Fruit fly (Drosophila melanogaster) whole organism, embryonic: ENCODE results near the gene thoc6.

Source experiments
- Antp ChIP-seq: fragments of 200-800 bp; sonication (Bioruptor generic); optimal IDR thresholded peaks from 3 replicates; lab custom pipeline; 2016; ENCODE audit warnings: missing biosample characterization, missing genetic modification characterization
- Bgb ChIP-seq: fragments of 200-800 bp; sonication (Bioruptor generic); IDR thresholded peaks from 2 replicates; pipeline ENCODE4 v1.3.6; 2022; ENCODE audit warnings: missing biosample characterization, missing genetic modification characterization; ENCODE audit not compliant: partially characterized antibody
- CG10431 ChIP-seq: fragments of 200-800 bp; sonication (Bioruptor generic); optimal IDR thresholded peaks from 3 replicates; lab custom pipeline; 2018; ENCODE audit warnings: missing biosample characterization, mild to moderate bottlenecking, missing genetic modification characterization
- CG10565 ChIP-seq: fragments of 200-800 bp; sonication (Bioruptor generic); optimal IDR thresholded peaks from 3 replicates; lab custom pipeline; 2016; ENCODE audit warnings: missing biosample characterization, mild to moderate bottlenecking, missing genetic modification characterization
- CG11723 ChIP-seq: fragments of 200-800 bp; sonication (Bioruptor generic); optimal IDR thresholded peaks from 2 replicates; lab custom pipeline; 2017; ENCODE audit warnings: missing biosample characterization, mild to moderate bottlenecking, missing genetic modification characterization
- CG1233 ChIP-seq: fragments of 200-800 bp; sonication (Bioruptor generic); optimal IDR thresholded peaks from 4 replicates; lab custom pipeline; 2018; ENCODE audit warnings: missing biosample characterization, mild to moderate bottlenecking, missing genetic modification characterization
- CG13424 ChIP-seq: fragments of 200-800 bp; sonication (Bioruptor generic); optimal IDR thresholded peaks from 2 replicates; lab custom pipeline; 2019; ENCODE audit warnings: missing biosample characterization, mild to moderate bottlenecking, missing genetic modification characterization, moderate library complexity
- CG15011 ChIP-seq: fragments of 200-800 bp; sonication (Bioruptor generic); optimal IDR thresholded peaks from 3 replicates; lab custom pipeline; 2018; ENCODE audit warnings: missing biosample characterization, mild to moderate bottlenecking, missing genetic modification characterization
- CG17359 ChIP-seq: fragments of 200-800 bp; sonication (Bioruptor generic); optimal IDR thresholded peaks from 3 replicates; lab custom pipeline; 2018; ENCODE audit warnings: missing biosample characterization, mild to moderate bottlenecking, missing genetic modification characterization, moderate library complexity
- CG2120 ChIP-seq: fragments of 200-800 bp; sonication (Bioruptor generic); optimal IDR thresholded peaks from 3 replicates; lab custom pipeline; 2016; ENCODE audit warnings: missing biosample characterization, missing genetic modification characterization
- CG2875 ChIP-seq: fragments of 200-800 bp; sonication (Bioruptor generic); optimal IDR thresholded peaks from 2 replicates; lab custom pipeline; 2017; ENCODE audit warnings: missing biosample characterization, mild to moderate bottlenecking, missing genetic modification characterization, missing genetic modification reagents
- CG31441 ChIP-seq: fragments of 200-800 bp; sonication (Bioruptor generic); IDR thresholded peaks from 2 replicates; pipeline ENCODE4 v1.3.6; 2022; ENCODE audit warnings: missing biosample characterization, missing genetic modification characterization
- CG33557 ChIP-seq: fragments of 200-800 bp; sonication (Bioruptor generic); optimal IDR thresholded peaks from 2 replicates; lab custom pipeline; 2019; ENCODE audit warnings: missing biosample characterization, mild to moderate bottlenecking, missing genetic modification characterization, moderate library complexity
- CG34376 ChIP-seq: fragments of 200-800 bp; sonication (Bioruptor generic); optimal IDR thresholded peaks from 2 replicates; lab custom pipeline; 2018; ENCODE audit warnings: missing biosample characterization, mild to moderate bottlenecking, missing genetic modification characterization
- CG4404 ChIP-seq: fragments of 200-800 bp; sonication (Bioruptor generic); IDR thresholded peaks from 2 replicates; pipeline ENCODE4 v1.3.6; 2022; ENCODE audit warnings: missing biosample characterization, missing genetic modification characterization
- CG4730 ChIP-seq: fragments of 200-800 bp; sonication (Bioruptor generic); IDR thresholded peaks from 2 replicates; pipeline ENCODE4 v1.3.6; 2022; ENCODE audit warnings: missing biosample characterization, missing genetic modification characterization
- CG6689 ChIP-seq: fragments of 200-800 bp; sonication (Bioruptor generic); IDR thresholded peaks from 2 replicates; pipeline ENCODE4 v1.3.6; 2022; ENCODE audit warnings: missing biosample characterization, missing genetic modification characterization
- CG7271 ChIP-seq: fragments of 200-800 bp; sonication (Bioruptor generic); optimal IDR thresholded peaks from 2 replicates; lab custom pipeline; 2018; ENCODE audit warnings: missing biosample characterization, mild to moderate bottlenecking, missing genetic modification characterization, moderate library complexity
- CG7786 ChIP-seq: fragments of 200-800 bp; sonication (Bioruptor generic); optimal IDR thresholded peaks from 2 replicates; lab custom pipeline; 2016; ENCODE audit warnings: missing biosample characterization, missing genetic modification characterization
- CG8281 ChIP-seq: fragments of 200-800 bp; sonication (Bioruptor generic); optimal IDR thresholded peaks from 2 replicates; lab custom pipeline; 2018; ENCODE audit warnings: missing biosample characterization, mild to moderate bottlenecking, missing genetic modification characterization, moderate library complexity
- CG8478 ChIP-seq: fragments of >200 bp; optimal IDR thresholded peaks from 2 replicates; lab custom pipeline; 2018
- CG9437 ChIP-seq: fragments of 200-800 bp; sonication (Bioruptor generic); optimal IDR thresholded peaks from 2 replicates; lab custom pipeline; 2018; ENCODE audit warnings: missing biosample characterization, mild to moderate bottlenecking, missing genetic modification characterization
- CG9797 ChIP-seq: fragments of 200-800 bp; sonication (Bioruptor generic); optimal IDR thresholded peaks from 3 replicates; lab custom pipeline; 2018; ENCODE audit warnings: missing biosample characterization, mild to moderate bottlenecking, missing genetic modification characterization
- CG9932 ChIP-seq: fragments of 200-800 bp; sonication (Bioruptor generic); IDR thresholded peaks from 2 replicates; pipeline ENCODE4 v1.3.6; 2022; ENCODE audit warnings: missing biosample characterization, missing genetic modification characterization
- Dfd ChIP-seq, 2 experiments: fragments of >200 bp; optimal IDR thresholded peaks; 2 replicates each; lab custom pipeline; 2017; ENCODE audit warnings: missing biosample characterization in 2 of 2, missing genetic modification characterization in 2 of 2
- Drgx ChIP-seq: fragments of 200-800 bp; sonication (Bioruptor generic); IDR thresholded peaks from 2 replicates; pipeline ENCODE4 v1.3.6; 2022; ENCODE audit warnings: missing biosample characterization, missing genetic modification characterization
- Eip74EF ChIP-seq, 2 experiments: fragments of 200-800 bp in 1 of 2; fragments of >200 bp in 1 of 2; sonication (Bioruptor generic) in 1 of 2; optimal IDR thresholded peaks; 2 replicates each; lab custom pipeline; 2017 to 2019; ENCODE audit warnings: missing biosample characterization in 2 of 2, missing genetic modification characterization in 2 of 2, mild to moderate bottlenecking in 1 of 2, moderate library complexity in 1 of 2
- H15 ChIP-seq: fragments of 200-800 bp; sonication (Bioruptor generic); IDR thresholded peaks from 3 replicates; pipeline ENCODE4 v1.3.6; 2022; ENCODE audit warnings: missing biosample characterization, missing genetic modification characterization
- HLH4C ChIP-seq: fragments of 200-800 bp; sonication (Bioruptor generic); IDR thresholded peaks from 3 replicates; pipeline ENCODE4 v1.3.6; 2022; ENCODE audit warnings: missing biosample characterization, missing genetic modification characterization; ENCODE audit not compliant: partially characterized antibody
- NfI ChIP-seq: fragments of 200-800 bp; sonication (Bioruptor generic); optimal IDR thresholded peaks from 3 replicates; lab custom pipeline; 2018; ENCODE audit warnings: missing biosample characterization, mild to moderate bottlenecking, missing genetic modification characterization, moderate library complexity
- Scr ChIP-seq: fragments of 200-800 bp; sonication (Bioruptor generic); IDR thresholded peaks from 2 replicates; pipeline ENCODE4 v1.3.6; 2022; ENCODE audit warnings: missing biosample characterization, missing genetic modification characterization; ENCODE audit not compliant: partially characterized antibody
- amos ChIP-seq: fragments of 200-800 bp; sonication (Bioruptor generic); IDR thresholded peaks from 2 replicates; pipeline ENCODE4 v1.3.6; 2022; ENCODE audit warnings: missing biosample characterization, missing genetic modification characterization; ENCODE audit not compliant: partially characterized antibody
- cad ChIP-seq: fragments of >200 bp; optimal IDR thresholded peaks from 2 replicates; lab custom pipeline; 2017; ENCODE audit warnings: missing biosample characterization, missing genetic modification characterization
- eve ChIP-seq, 2 experiments: fragments of >200 bp; optimal IDR thresholded peaks; 2 replicates each; lab custom pipeline; 2017; ENCODE audit warnings: missing biosample characterization in 2 of 2, missing genetic modification characterization in 2 of 2
- fd102C ChIP-seq: fragments of 200-800 bp; sonication (Bioruptor generic); optimal IDR thresholded peaks from 2 replicates; lab custom pipeline; 2018; ENCODE audit warnings: missing biosample characterization, mild to moderate bottlenecking, missing genetic modification characterization, moderate library complexity
- gt ChIP-seq: fragments of 200-800 bp; sonication (Bioruptor generic); IDR thresholded peaks from 2 replicates; pipeline ENCODE4 v1.3.6; 2022; ENCODE audit warnings: missing biosample characterization, missing genetic modification characterization
- ind ChIP-seq: fragments of 200-800 bp; sonication (Bioruptor generic); optimal IDR thresholded peaks from 3 replicates; lab custom pipeline; 2016; ENCODE audit warnings: missing biosample characterization, missing genetic modification characterization
- klu ChIP-seq: fragments of 200-800 bp; sonication (Bioruptor generic); IDR thresholded peaks from 2 replicates; pipeline ENCODE4 v1.3.6; 2022; ENCODE audit warnings: missing biosample characterization, missing genetic modification characterization
- lbe ChIP-seq: fragments of 200-800 bp; sonication (Bioruptor generic); optimal IDR thresholded peaks from 2 replicates; lab custom pipeline; 2016; ENCODE audit warnings: missing biosample characterization, mild to moderate bottlenecking, missing genetic modification characterization
- oc ChIP-seq: fragments of 200-800 bp; sonication (Bioruptor generic); optimal IDR thresholded peaks from 2 replicates; lab custom pipeline; 2018; ENCODE audit warnings: missing biosample characterization, mild to moderate bottlenecking, missing genetic modification characterization, moderate library complexity
- pita ChIP-seq: fragments of 200-800 bp; sonication (Bioruptor generic); optimal IDR thresholded peaks from 2 replicates; lab custom pipeline; 2017; ENCODE audit warnings: missing biosample characterization, mild to moderate bottlenecking, missing genetic modification characterization
- pros ChIP-seq: fragments of 200-800 bp; sonication (Bioruptor generic); optimal IDR thresholded peaks from 3 replicates; lab custom pipeline; 2019; ENCODE audit warnings: missing biosample characterization, mild to moderate bottlenecking, missing genetic modification characterization, moderate library complexity
- pum ChIP-seq: fragments of 200-800 bp; sonication (Bioruptor generic); optimal IDR thresholded peaks from 2 replicates; lab custom pipeline; 2016; ENCODE audit warnings: missing biosample characterization, missing genetic modification characterization
- pzg ChIP-seq: fragments of 200-800 bp; sonication (Bioruptor generic); optimal IDR thresholded peaks from 3 replicates; lab custom pipeline; 2018; ENCODE audit warnings: missing biosample characterization, mild to moderate bottlenecking, missing genetic modification characterization, moderate library complexity
- scrt ChIP-seq: fragments of 200-800 bp; sonication (Bioruptor generic); optimal IDR thresholded peaks from 2 replicates; lab custom pipeline; 2018; ENCODE audit warnings: missing biosample characterization, mild to moderate bottlenecking, missing genetic modification characterization, moderate library complexity
- sr ChIP-seq: fragments of 200-800 bp; sonication (Bioruptor generic); IDR thresholded peaks from 3 replicates; pipeline ENCODE4 v1.3.6; 2022; ENCODE audit warnings: missing biosample characterization, missing genetic modification characterization
- stwl ChIP-seq: fragments of 200-800 bp; sonication (Bioruptor generic); optimal IDR thresholded peaks from 3 replicates; lab custom pipeline; 2018; ENCODE audit warnings: missing biosample characterization, mild to moderate bottlenecking, missing genetic modification characterization, moderate library complexity
- sug ChIP-seq: fragments of 200-800 bp; optimal IDR thresholded peaks from 2 replicates; lab custom pipeline; 2019; ENCODE audit warnings: missing biosample characterization, mild to moderate bottlenecking, missing genetic modification characterization, moderate library complexity
- trh ChIP-seq: fragments of 200-800 bp; sonication (Bioruptor generic); optimal IDR thresholded peaks from 2 replicates; lab custom pipeline; 2016; ENCODE audit warnings: missing biosample characterization, missing genetic modification characterization
- tup ChIP-seq: fragments of 200-800 bp; sonication (Bioruptor generic); optimal IDR thresholded peaks from 2 replicates; lab custom pipeline; 2016; ENCODE audit warnings: missing biosample characterization, mild to moderate bottlenecking, missing genetic modification characterization, moderate library complexity
- z ChIP-seq: fragments of 200-800 bp; sonication (Bioruptor generic); IDR thresholded peaks from 3 replicates; pipeline ENCODE4 v1.3.6; 2022; ENCODE audit warnings: missing biosample characterization, missing genetic modification characterization
- zfh2 ChIP-seq: fragments of 200-800 bp; sonication (Bioruptor generic); optimal IDR thresholded peaks from 2 replicates; lab custom pipeline; 2016; ENCODE audit warnings: missing biosample characterization, missing genetic modification characterization

thoc6 gene

DNA sequence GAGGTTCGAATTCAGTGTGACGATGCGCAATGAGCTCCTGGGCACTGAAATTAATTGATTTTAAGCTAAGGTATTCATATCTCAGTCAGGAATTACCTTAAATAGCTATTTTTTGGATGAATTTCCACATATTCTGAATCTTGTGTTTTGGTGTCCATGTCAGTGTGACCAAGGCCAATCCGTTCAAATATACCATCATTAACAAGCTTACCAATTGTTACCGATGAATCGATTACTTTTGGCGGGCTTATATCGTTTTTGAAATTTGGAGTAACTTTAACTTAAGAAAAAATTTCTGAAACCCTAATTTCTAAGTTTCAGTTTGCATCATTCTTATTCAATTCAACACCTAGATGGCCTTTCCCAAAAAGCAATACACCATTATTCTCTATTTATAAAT is 12.4 kb upstream of the thoc6 start, which contains the start of gene Tsen54 (continued):
- TF ChIP-seq CG13424 (tag; lab: Kevin White, UChicago) = no peak
- no peak for TF ChIP-seq Dfd (GFP tag; optimal IDR thresholded peaks at IDR 0.05; lab: Kevin White, UChicago)
- TF ChIP-seq pita = no peak
- TF ChIP-seq CG6689 = no peak
- TF ChIP-seq CG10431 (GFP tag; lab: Kevin White, UChicago) = no peak
- no peak for TF ChIP-seq CG1233 (GFP tag; lab: Kevin White, UChicago)
- TF ChIP-seq CG8281 (tag; lab: Kevin White, UChicago) = no peak
- peak; percentile 66 for TF ChIP-seq stwl
- TF ChIP-seq CG34376 (GFP tag; lab: Kevin White, UChicago) = no peak
- TF ChIP-seq oc (tag; lab: Kevin White, UChicago) = no peak
- TF ChIP-seq CG31441 = no peak
- TF ChIP-seq ind (GFP tag; lab: Kevin White, UChicago) = no peak
- TF ChIP-seq Drgx (GFP tag; lab: Robert Waterston, UW) = no peak
- no peak for TF ChIP-seq CG8478 (lab: Kevin White, UChicago)
- TF ChIP-seq Antp (GFP tag; lab: Kevin White, UChicago) = no peak
- TF ChIP-seq CG9437 = peak; percentile 36
- no peak for TF ChIP-seq CG7271 (tag; lab: Kevin White, UChicago)
- no peak for TF ChIP-seq CG4730 (GFP tag; lab: Robert Waterston, UW)
- no peak for TF ChIP-seq CG10565 (GFP tag; lab: Kevin White, UChicago)
- no peak for TF ChIP-seq trh
- no peak for TF ChIP-seq z (GFP tag; lab: Robert Waterston, UW)
- no peak for TF ChIP-seq CG4404
- no peak for TF ChIP-seq sr (GFP tag; lab: Robert Waterston, UW)
- no peak for TF ChIP-seq CG33557
- TF ChIP-seq klu (GFP tag; lab: Robert Waterston, UW) = no peak
- TF ChIP-seq amos (GFP tag; lab: Robert Waterston, UW) = peak; percentile 75; the same call in 1 of the 2 replicates
- peak; percentile 40 for TF ChIP-seq CG9797 (GFP tag; lab: Kevin White, UChicago)
- no peak for TF ChIP-seq CG17359
- TF ChIP-seq fd102C = no peak
- no peak for TF ChIP-seq H15 (GFP tag; lab: Robert Waterston, UW)
- TF ChIP-seq pum (GFP tag; lab: Kevin White, UChicago) = no peak
- TF ChIP-seq pzg (GFP tag; lab: Kevin White, UChicago) = peak; percentile 66
- TF ChIP-seq pros (GFP tag; lab: Kevin White, UChicago) = no peak
- no peak for TF ChIP-seq cad
- TF ChIP-seq CG2875 (GFP tag; lab: Kevin White, UChicago) = no peak
- no peak for TF ChIP-seq CG11723
- no peak for TF ChIP-seq Eip74EF (GFP tag; optimal IDR thresholded peaks at IDR 0.05; lab: Kevin White, UChicago)
- peak; percentile 76 for TF ChIP-seq Bgb (GFP tag; lab: Robert Waterston, UW)
- no peak for TF ChIP-seq tup (GFP tag; lab: Kevin White, UChicago)
- TF ChIP-seq sug (tag; lab: Kevin White, UChicago) = no peak
- TF ChIP-seq NfI (GFP tag; lab: Kevin White, UChicago) = no peak
- no peak for TF ChIP-seq eve (GFP tag; optimal IDR thresholded peaks at IDR 0.05; lab: Kevin White, UChicago)
- no peak for TF ChIP-seq CG9932
- TF ChIP-seq CG7786 (GFP tag; lab: Kevin White, UChicago) = no peak
- peak; percentile 27 for TF ChIP-seq scrt (GFP tag; lab: Kevin White, UChicago)
- peak; percentile 55; the same call in 2 of the 3 replicates for TF ChIP-seq HLH4C (GFP tag; lab: Robert Waterston, UW)
- TF ChIP-seq CG15011 (GFP tag; lab: Kevin White, UChicago) = no peak
- no peak for TF ChIP-seq lbe
- no peak for TF ChIP-seq gt
- no peak for TF ChIP-seq zfh2 (GFP tag; lab: Kevin White, UChicago)
- TF ChIP-seq Scr (GFP tag; lab: Robert Waterston, UW) = peak; percentile 74
- no peak for TF ChIP-seq CG2120 (GFP tag; lab: Kevin White, UChicago)
